Fruit fly (Drosophila melanogaster): Measurements from ENCODE around the gene CG3793.

DNA sequence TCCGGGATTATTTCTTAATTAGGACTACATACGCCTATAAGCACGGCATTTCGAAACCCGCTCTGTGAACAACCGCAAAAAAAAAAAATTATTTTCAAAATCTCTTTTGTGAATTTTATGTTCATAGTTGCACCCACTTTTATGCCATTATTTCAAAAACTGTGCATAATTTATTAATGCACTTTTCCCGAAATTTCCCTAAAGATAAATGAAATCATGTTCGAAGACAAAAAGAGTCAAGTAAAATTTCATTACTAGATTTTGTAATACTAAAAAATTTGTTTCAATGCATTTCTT, 12.8 kb upstream of the CG3793 start:
- TF ChIP-seq ttk (optimal IDR thresholded peaks at IDR 0.05) (no peak), psq (optimal IDR thresholded peaks at IDR 0.05) (no peak), Sin3A (optimal IDR thresholded peaks at IDR 0.05) (no peak), insv (optimal IDR thresholded peaks at IDR 0.05) (no peak), Myc (optimal IDR thresholded peaks at IDR 0.05) (no peak), h (optimal IDR thresholded peaks at IDR 0.05) (no peak)
